Fruit fly (Drosophila melanogaster): Measurements from ENCODE around the gene fabp.

Gene fabp

dm6 chr3R:11582253-11582589 is 15.4 kb upstream of the fabp start (continued):
- TF ChIP-seq D19B (GFP tag; optimal IDR thresholded peaks at IDR 0.05): peak; percentile 84
- peak; percentile 7 for TF ChIP-seq CG6813 (GFP tag; optimal IDR thresholded peaks at IDR 0.05)
- TF ChIP-seq Bteb2 (GFP tag; optimal IDR thresholded peaks at IDR 0.05): peak; percentile 47
- peak; percentile 21; the same call in 1 of the 3 replicates for TF ChIP-seq B-H1 (GFP tag; IDR thresholded peaks at IDR 0.05)
- peak; percentile 62; the same call in 1 of the 2 replicates for TF ChIP-seq ssp (GFP tag; IDR thresholded peaks at IDR 0.05)
- TF ChIP-seq CG9437 (GFP tag; optimal IDR thresholded peaks at IDR 0.05): peak; percentile 57
- TF ChIP-seq CG32772 (GFP tag; IDR thresholded peaks at IDR 0.05): peak; percentile 67
- TF ChIP-seq CG13624 (GFP tag; optimal IDR thresholded peaks at IDR 0.05): peak; percentile 51
- TF ChIP-seq dmrt99B (tag; optimal IDR thresholded peaks at IDR 0.05): no peak
- peak; percentile 38 for TF ChIP-seq nom (GFP tag; optimal IDR thresholded peaks at IDR 0.05)
- TF ChIP-seq pita (GFP tag; optimal IDR thresholded peaks at IDR 0.05): no peak
- TF ChIP-seq dati (GFP tag; IDR thresholded peaks at IDR 0.05): peak; percentile 73
- peak; percentile 89 for TF ChIP-seq Awh (GFP tag; IDR thresholded peaks at IDR 0.05)
- TF ChIP-seq usp (GFP tag; optimal IDR thresholded peaks at IDR 0.05): no peak
- TF ChIP-seq ara (GFP tag; IDR thresholded peaks at IDR 0.05): peak; percentile 54; the same call in 1 of the 2 replicates
- no peak for TF ChIP-seq CG3838 (GFP tag; optimal IDR thresholded peaks at IDR 0.05)
- TF ChIP-seq Sin3A (optimal IDR thresholded peaks at IDR 0.05): no peak
- peak; percentile 23 for TF ChIP-seq CG18764 (GFP tag; optimal IDR thresholded peaks at IDR 0.05)
- TF ChIP-seq al (GFP tag; IDR thresholded peaks at IDR 0.05): peak; percentile 38; the same call in 1 of the 2 replicates
- TF ChIP-seq zen2 (GFP tag; IDR thresholded peaks at IDR 0.05; ENCODE audit: partially characterized antibody): no peak
- TF ChIP-seq CG6683 (GFP tag; optimal IDR thresholded peaks at IDR 0.05): no peak
- TF ChIP-seq sima (GFP tag; optimal IDR thresholded peaks at IDR 0.05): no peak
- peak; percentile 79 for TF ChIP-seq Optix (GFP tag; IDR thresholded peaks at IDR 0.05)
- TF ChIP-seq Gsc (GFP tag; IDR thresholded peaks at IDR 0.05): no peak
- TF ChIP-seq hkb (optimal IDR thresholded peaks at IDR 0.05): no peak
- peak; percentile 80 for TF ChIP-seq hkb (GFP tag; IDR thresholded peaks at IDR 0.05)
- TF ChIP-seq salm (tag; optimal IDR thresholded peaks at IDR 0.05): peak; percentile 52
- TF ChIP-seq zfh1 (GFP tag; IDR thresholded peaks at IDR 0.05): peak; percentile 75; the same call in 2 of the 3 replicates
- TF ChIP-seq CHES-1-like (GFP tag; optimal IDR thresholded peaks at IDR 0.05): peak; percentile 24
- TF ChIP-seq crp (GFP tag; optimal IDR thresholded peaks at IDR 0.05): peak in 1 of 2 experiments; percentile 10
- peak; percentile 51 for TF ChIP-seq CG10274 (GFP tag; optimal IDR thresholded peaks at IDR 0.05)
- TF ChIP-seq knrl (GFP tag; IDR thresholded peaks at IDR 0.05; ENCODE audit: partially characterized antibody): no peak
- peak; percentile 66; the same call in 1 of the 3 replicates for TF ChIP-seq gce (GFP tag; IDR thresholded peaks at IDR 0.05)
- peak; percentile 21 for TF ChIP-seq CG14710 (tag; optimal IDR thresholded peaks at IDR 0.05)
- TF ChIP-seq fd102C (GFP tag; optimal IDR thresholded peaks at IDR 0.05): no peak
- TF ChIP-seq CoRest (tag; optimal IDR thresholded peaks at IDR 0.05): peak; percentile 66
- no peak for TF ChIP-seq luna (GFP tag; optimal IDR thresholded peaks at IDR 0.05)
- TF ChIP-seq CG6654 (GFP tag; optimal IDR thresholded peaks at IDR 0.05): no peak
- TF ChIP-seq CG1647 (GFP tag; optimal IDR thresholded peaks at IDR 0.05): peak; percentile 6
- peak; percentile 90 for TF ChIP-seq CG14441 (GFP tag; IDR thresholded peaks at IDR 0.05)
- TF ChIP-seq Eip74EF (GFP tag; optimal IDR thresholded peaks at IDR 0.05): peak in 1 of 2 experiments; percentile 52
- TF ChIP-seq twi (tag; optimal IDR thresholded peaks at IDR 0.05): no peak
- TF ChIP-seq Hey (tag; optimal IDR thresholded peaks at IDR 0.05): no peak
- no peak for TF ChIP-seq gsb-n (tag; optimal IDR thresholded peaks at IDR 0.05)
- TF ChIP-seq jigr1 (GFP tag; IDR thresholded peaks at IDR 0.05): no peak
- no peak for TF ChIP-seq CG10147 (GFP tag; optimal IDR thresholded peaks at IDR 0.05)
- TF ChIP-seq croc (GFP tag; conservative IDR thresholded peaks at IDR 0.05): no peak
- TF ChIP-seq Asciz (GFP tag; optimal IDR thresholded peaks at IDR 0.05): peak; percentile 63
- peak; percentile 85 for TF ChIP-seq CG17359 (tag; optimal IDR thresholded peaks at IDR 0.05)
- peak; percentile 75 for TF ChIP-seq CG11695 (GFP tag; IDR thresholded peaks at IDR 0.05)
- no peak for TF ChIP-seq CG3065 (GFP tag; optimal IDR thresholded peaks at IDR 0.05)
- TF ChIP-seq CG12236 (GFP tag; optimal IDR thresholded peaks at IDR 0.05): peak; percentile 58
